Worm (Caenorhabditis elegans): ENCODE data around the gene srbc-27.

Gene srbc-27

ce11 chrV:17469180-17469579 is 38.2 kb downstream of the srbc-27 start, which contains the start of gene F20E11.17:
F20E11.17 (minus strand) TSS chrV:17469280.
- TF ChIP-seq unc-62 (GFP tag; optimal IDR thresholded peaks at IDR 0.05) = no peak

ce11 chrV:17471564-17471963 is 40.6 kb downstream of the srbc-27 start, which contains the start of gene srh-235:
srh-235 (minus strand) TSS chrV:17471664.
- no peak for TF ChIP-seq unc-62 (GFP tag; optimal IDR thresholded peaks at IDR 0.05)

- no peak for TF ChIP-seq unc-62 (GFP tag; optimal IDR thresholded peaks at IDR 0.05)
Measured at ce11 chrV:17473699-17474098, 42.7 kb downstream of the srbc-27 start, which contains the start of gene srh-123. srh-123 (plus strand) TSS chrV:17473999.

ce11 chrV:17476490-17476889 is 45.5 kb downstream of the srbc-27 start, which contains the start of gene srbc-61:
srbc-61 (plus strand) TSS chrV:17476790.
- no peak for TF ChIP-seq unc-62 (GFP tag; optimal IDR thresholded peaks at IDR 0.05)
